Fruit fly (Drosophila melanogaster): Measurements from ENCODE around the gene CG9215.
A peak's percentile ranks its signal among the peaks of the same experiment; 100 is the strongest.

dm6 chrX:15594230-15594857 is 11.7 kb upstream of the CG9215 start:
- TF ChIP-seq dmrt11E (tag; optimal IDR thresholded peaks at IDR 0.05) = peak; percentile 11
- peak; percentile 68 for TF ChIP-seq CG34422 (GFP tag; IDR thresholded peaks at IDR 0.05)
- no peak for TF ChIP-seq Sry-δ (GFP tag; optimal IDR thresholded peaks at IDR 0.05)
- TF ChIP-seq caup (GFP tag; optimal IDR thresholded peaks at IDR 0.05; ENCODE audit: severe bottlenecking) = no peak
- no peak for TF ChIP-seq nau (GFP tag; optimal IDR thresholded peaks at IDR 0.05)
- no peak for TF ChIP-seq sim (GFP tag; IDR thresholded peaks at IDR 0.05)
- TF ChIP-seq Fer1 (GFP tag; optimal IDR thresholded peaks at IDR 0.05) = no peak
- no peak for TF ChIP-seq yki (optimal IDR thresholded peaks at IDR 0.05)

Measured in whole organism, embryonic.